Worm (Caenorhabditis elegans) whole organism, L4 larva: ENCODE results near the gene col-107.

ENCODE experiments used
- F10B5.3 ChIP-seq: sonication (generic microtip); optimal IDR thresholded peaks from 2 replicates; lab custom pipeline; 2016; ENCODE audit warnings: mild to moderate bottlenecking, missing genetic modification characterization, missing compliant biosample characterization
- F49E8.2 ChIP-seq: sonication (generic microtip); optimal IDR thresholded peaks from 2 replicates; lab custom pipeline; 2016; ENCODE audit warnings: missing compliant biosample characterization, mild to moderate bottlenecking, missing genetic modification characterization, borderline replicate concordance
- Y105C5A.15 ChIP-seq: fragments of 200-800 bp; sonication (Bioruptor generic); IDR thresholded peaks from 2 replicates; pipeline ENCODE4 v1.3.6; 2022; ENCODE audit warnings: missing genetic modification characterization, missing compliant biosample characterization
- Y48G9A.11 ChIP-seq: fragments of 200-800 bp; sonication (Bioruptor generic); IDR thresholded peaks from 2 replicates; pipeline ENCODE4 v1.3.6; 2022; ENCODE audit warnings: missing genetic modification reagents, missing genetic modification characterization, missing compliant biosample characterization
- Y5F2A.4 ChIP-seq: fragments of 200-800 bp; sonication (Bioruptor generic); optimal IDR thresholded peaks from 2 replicates; lab custom pipeline; 2018; ENCODE audit warnings: mild to moderate bottlenecking, missing genetic modification characterization, missing compliant biosample characterization
- ZK546.5 ChIP-seq, 2 experiments: sonication (generic microtip); optimal IDR thresholded peaks; 2 replicates each; lab custom pipeline; 2017; ENCODE audit warnings: missing biosample characterization in 2 of 2, missing genetic modification characterization in 2 of 2
- arid-1 ChIP-seq: fragments of 200-800 bp; sonication (Bioruptor generic); conservative IDR thresholded peaks from 2 replicates; pipeline ENCODE4 v1.3.6; 2022; ENCODE audit warnings: missing genetic modification reagents, missing genetic modification characterization, missing compliant biosample characterization
- attf-4 ChIP-seq: sonication (generic microtip); optimal IDR thresholded peaks from 3 replicates; lab custom pipeline; 2017; ENCODE audit warnings: missing biosample characterization, missing genetic modification characterization
- ceh-28 ChIP-seq: fragments of 150-350 bp; optimal IDR thresholded peaks from 2 replicates; lab custom pipeline; 2014; ENCODE audit warnings: missing biosample characterization, missing genetic modification reagents, missing genetic modification characterization
- ceh-44 ChIP-seq: fragments of 200-800 bp; sonication (Bioruptor generic); IDR thresholded peaks from 2 replicates; pipeline ENCODE4 v1.3.6; 2022; ENCODE audit warnings: missing genetic modification reagents, missing genetic modification characterization, missing compliant biosample characterization
- ces-1 ChIP-seq: fragments of 150-350 bp; sonication (generic microtip); optimal IDR thresholded peaks from 4 replicates; lab custom pipeline; 2014; ENCODE audit warnings: missing biosample characterization, missing genetic modification reagents, missing genetic modification characterization
- daf-16 ChIP-seq, 3 experiments: sonication (generic microtip); optimal IDR thresholded peaks; 2 replicates each; lab custom pipeline; 2016 to 2017; ENCODE audit warnings: missing genetic modification characterization in 3 of 3, missing genetic modification reagents in 3 of 3, mild to moderate bottlenecking in 2 of 3, missing compliant biosample characterization in 2 of 3, missing biosample characterization in 1 of 3, moderate library complexity in 1 of 3
- dmd-6 ChIP-seq: fragments of 200-800 bp; sonication (Bioruptor generic); IDR thresholded peaks from 2 replicates; pipeline ENCODE4 v1.3.6; 2022; ENCODE audit warnings: missing genetic modification reagents, missing genetic modification characterization, missing compliant biosample characterization
- dmd-8 ChIP-seq: fragments of 200-800 bp; sonication (Bioruptor generic); IDR thresholded peaks from 2 replicates; pipeline ENCODE4 v1.3.6; 2022; ENCODE audit warnings: missing genetic modification characterization, missing compliant biosample characterization
- dmd-9 ChIP-seq: fragments of 200-800 bp; sonication (Bioruptor generic); IDR thresholded peaks from 2 replicates; pipeline ENCODE4 v1.3.6; 2022; ENCODE audit warnings: missing genetic modification reagents, missing genetic modification characterization, missing compliant biosample characterization
- dve-1 ChIP-seq: sonication (generic microtip); optimal IDR thresholded peaks from 2 replicates; lab custom pipeline; 2017; ENCODE audit warnings: antibody characterized with exemption, mild to moderate bottlenecking, missing genetic modification characterization, missing compliant biosample characterization; ENCODE audit not compliant: insufficient read depth
- fos-1 ChIP-seq: fragments of 150-350 bp; optimal IDR thresholded peaks from 2 replicates; lab custom pipeline; 2014; ENCODE audit warnings: missing biosample characterization, missing genetic modification characterization
- hlh-11 ChIP-seq: fragments of 200-800 bp; sonication (Bioruptor generic); optimal IDR thresholded peaks from 2 replicates; lab custom pipeline; 2018; ENCODE audit warnings: mild to moderate bottlenecking, missing genetic modification characterization, missing compliant biosample characterization
- hmg-1.1 ChIP-seq: fragments of 200-800 bp; sonication (Bioruptor generic); IDR thresholded peaks from 2 replicates; pipeline ENCODE4 v1.3.6; 2022; ENCODE audit warnings: missing genetic modification reagents, missing genetic modification characterization, missing compliant biosample characterization
- jun-1 ChIP-seq: fragments of 150-350 bp; optimal IDR thresholded peaks from 2 replicates; lab custom pipeline; 2014; ENCODE audit warnings: missing biosample characterization, missing genetic modification reagents, missing genetic modification characterization
- lin-1 ChIP-seq: fragments of 200-800 bp; sonication (Bioruptor generic); IDR thresholded peaks from 2 replicates; pipeline ENCODE4 v1.3.6; 2022; ENCODE audit warnings: missing genetic modification reagents, missing genetic modification characterization, missing compliant biosample characterization
- lin-15B ChIP-seq: fragments of 150-350 bp; sonication (generic microtip); optimal IDR thresholded peaks from 3 replicates; lab custom pipeline; 2014; ENCODE audit warnings: missing biosample characterization, missing genetic modification characterization
- lin-39 ChIP-seq: fragments of 150-350 bp; optimal IDR thresholded peaks from 2 replicates; lab custom pipeline; 2014; ENCODE audit warnings: missing biosample characterization, missing genetic modification reagents, missing genetic modification characterization
- lsy-2 ChIP-seq, 2 experiments: fragments of 150-350 bp in 1 of 2; sonication (generic microtip) in 1 of 2; optimal IDR thresholded peaks; 2 replicates each; lab custom pipeline; 2014 to 2017; ENCODE audit warnings: missing biosample characterization in 2 of 2, missing genetic modification characterization in 2 of 2
- madf-5 ChIP-seq, 2 experiments: fragments of 200-800 bp; sonication (Bioruptor generic); IDR thresholded peaks; 2 replicates each; pipeline ENCODE4 v1.3.6; 2022; ENCODE audit warnings: missing compliant biosample characterization in 2 of 2, missing genetic modification characterization in 2 of 2
- mdl-1 ChIP-seq, 2 experiments: fragments of 150-350 bp in 1 of 2; sonication (generic microtip) in 1 of 2; optimal IDR thresholded peaks; 2 replicates each; lab custom pipeline; 2014 to 2017; ENCODE audit warnings: missing biosample characterization in 2 of 2, missing genetic modification characterization in 2 of 2
- mep-1 ChIP-seq: fragments of 150-350 bp; sonication (generic microtip); optimal IDR thresholded peaks from 3 replicates; lab custom pipeline; 2014; ENCODE audit warnings: missing biosample characterization, missing genetic modification characterization
- nhr-10 ChIP-seq: fragments of 150-350 bp; optimal IDR thresholded peaks from 2 replicates; lab custom pipeline; 2014; ENCODE audit warnings: missing biosample characterization, missing genetic modification characterization
- nhr-25 ChIP-seq: sonication (generic microtip); optimal IDR thresholded peaks from 2 replicates; lab custom pipeline; 2017; ENCODE audit warnings: missing genetic modification characterization, mild to moderate bottlenecking, missing compliant biosample characterization, antibody characterized with exemption, moderate library complexity, borderline replicate concordance; ENCODE audit not compliant: insufficient read depth
- nhr-28 ChIP-seq: fragments of 150-350 bp; optimal IDR thresholded peaks from 2 replicates; lab custom pipeline; 2014; ENCODE audit warnings: missing biosample characterization, missing genetic modification characterization
- nhr-48 ChIP-seq: sonication (generic microtip); optimal IDR thresholded peaks from 2 replicates; lab custom pipeline; 2016; ENCODE audit warnings: mild to moderate bottlenecking, missing genetic modification characterization, missing compliant biosample characterization
- pqm-1 ChIP-seq: sonication (generic microtip); optimal IDR thresholded peaks from 2 replicates; lab custom pipeline; 2017; ENCODE audit warnings: missing biosample characterization, missing genetic modification characterization
- snpc-1.2 ChIP-seq: fragments of 200-800 bp; sonication (Bioruptor generic); IDR thresholded peaks from 2 replicates; pipeline ENCODE4 v1.3.6; 2022; ENCODE audit warnings: missing genetic modification reagents, missing genetic modification characterization, missing compliant biosample characterization
- snpc-4 ChIP-seq: fragments of 150-350 bp; optimal IDR thresholded peaks from 2 replicates; lab custom pipeline; 2014; ENCODE audit warnings: missing biosample characterization, missing genetic modification characterization
- unc-130 ChIP-seq: sonication (generic microtip); optimal IDR thresholded peaks from 2 replicates; lab custom pipeline; 2016; ENCODE audit warnings: missing genetic modification reagents, missing genetic modification characterization, missing compliant biosample characterization
- zfp-2 ChIP-seq: sonication (generic microtip); optimal IDR thresholded peaks from 2 replicates; lab custom pipeline; 2016; ENCODE audit warnings: mild to moderate bottlenecking, missing genetic modification characterization, missing compliant biosample characterization
- ztf-11 ChIP-seq: fragments of 150-350 bp; optimal IDR thresholded peaks from 2 replicates; lab custom pipeline; 2014; ENCODE audit warnings: missing biosample characterization, missing genetic modification characterization

The col-107 gene

ce11 chrIV:1559931-1560330 lies 11.4 kb downstream of the col-107 start, which contains the start of gene Y41D4B.17:
Y41D4B.17 (plus strand) TSS chrIV:1560104.
- TF ChIP-seq dmd-6 (GFP tag; lab: Robert Waterston, UW), result peak; percentile 7; the same call in 1 of the 2 replicates
- TF ChIP-seq lin-39, result no peak
- TF ChIP-seq F10B5.3 (tag; lab: Kevin White, UChicago), result no peak
- no peak for TF ChIP-seq madf-5 (GFP tag; IDR thresholded peaks at IDR 0.05; lab: Robert Waterston, UW)
- TF ChIP-seq dmd-8, result no peak
- no peak for TF ChIP-seq nhr-48 (tag; lab: Kevin White, UChicago)
- no peak for TF ChIP-seq Y105C5A.15 (GFP tag; lab: Robert Waterston, UW)
- no peak for TF ChIP-seq attf-4 (tag; lab: Kevin White, UChicago)
- no peak for TF ChIP-seq F49E8.2
- no peak for TF ChIP-seq zfp-2 (tag; lab: Kevin White, UChicago)
- TF ChIP-seq ceh-28, result no peak
- no peak for TF ChIP-seq dmd-9
- no peak for TF ChIP-seq daf-16 (GFP tag; optimal IDR thresholded peaks at IDR 0.05; lab: Kevin White, UChicago)
- peak; percentile 76 for TF ChIP-seq daf-16 (tag; optimal IDR thresholded peaks at IDR 0.05; lab: Kevin White, UChicago)
- peak; percentile 7 for TF ChIP-seq dve-1 (tag; lab: Kevin White, UChicago)
- TF ChIP-seq pqm-1 (tag; lab: Kevin White, UChicago), result peak; percentile 79
- TF ChIP-seq hmg-1.1, result no peak
- TF ChIP-seq snpc-1.2 (GFP tag; lab: Robert Waterston, UW), result no peak
- TF ChIP-seq Y48G9A.11 (GFP tag; lab: Robert Waterston, UW), result no peak
- TF ChIP-seq arid-1 (GFP tag; lab: Robert Waterston, UW), result no peak
- TF ChIP-seq hlh-11 (tag; lab: Kevin White, UChicago), result peak; percentile 4
- TF ChIP-seq ZK546.5 (tag; optimal IDR thresholded peaks at IDR 0.05; lab: Kevin White, UChicago), result no peak
- no peak for TF ChIP-seq mep-1 (tag; lab: Kevin White, UChicago)
- TF ChIP-seq mdl-1 (tag; optimal IDR thresholded peaks at IDR 0.05; lab: Kevin White, UChicago), result no peak
- no peak for TF ChIP-seq lin-15B (tag; lab: Kevin White, UChicago)
- TF ChIP-seq lin-1 (GFP tag; lab: Robert Waterston, UW), result no peak
- no peak for TF ChIP-seq fos-1 (tag; lab: Kevin White, UChicago)
- TF ChIP-seq jun-1 (tag; lab: Kevin White, UChicago), result no peak
- no peak for TF ChIP-seq ztf-11 (tag; lab: Kevin White, UChicago)
- TF ChIP-seq lsy-2 (tag; optimal IDR thresholded peaks at IDR 0.05; lab: Kevin White, UChicago), result no peak

ce11 chrIV:1561884-1562283 lies 13.4 kb downstream of the col-107 start, which contains the start of gene hpo-6:
hpo-6 (plus strand) TSS chrIV:1562184.
- TF ChIP-seq ces-1 (GFP tag; lab: Kevin White, UChicago), result no peak
- TF ChIP-seq daf-16 (GFP tag; optimal IDR thresholded peaks at IDR 0.05; lab: Kevin White, UChicago), result no peak
- TF ChIP-seq daf-16 (tag; optimal IDR thresholded peaks at IDR 0.05; lab: Kevin White, UChicago), result peak; percentile 58
- no peak for TF ChIP-seq unc-130
- TF ChIP-seq nhr-10, result no peak
- no peak for TF ChIP-seq ZK546.5 (tag; optimal IDR thresholded peaks at IDR 0.05; lab: Kevin White, UChicago)
- peak; percentile 45 for TF ChIP-seq pqm-1 (tag; lab: Kevin White, UChicago)
- no peak for TF ChIP-seq Y5F2A.4
- no peak for TF ChIP-seq nhr-25 (tag; lab: Kevin White, UChicago)
- no peak for TF ChIP-seq snpc-4 (tag; lab: Kevin White, UChicago)
- TF ChIP-seq ceh-28, result no peak
- TF ChIP-seq ceh-44 (GFP tag; lab: Robert Waterston, UW), result no peak
- TF ChIP-seq nhr-28 (tag; lab: Kevin White, UChicago), result no peak
